Fruit fly (Drosophila melanogaster) whole organism, embryonic: ENCODE results near the gene Cpsf5.

Experiments used
- Adf1 ChIP-seq: fragments of 200-800 bp; sonication (Bioruptor generic); IDR thresholded peaks from 2 replicates; pipeline ENCODE4 v1.3.6; 2022; ENCODE audit warnings: missing biosample characterization, missing genetic modification characterization
- Atf6 ChIP-seq: fragments of 200-800 bp; sonication (Bioruptor generic); IDR thresholded peaks from 2 replicates; pipeline ENCODE4 v1.3.6; 2022; ENCODE audit warnings: missing biosample characterization, missing genetic modification characterization
- CG11456 ChIP-seq: fragments of 200-800 bp; sonication (Bioruptor generic); IDR thresholded peaks from 3 replicates; pipeline ENCODE4 v1.3.6; 2022; ENCODE audit warnings: missing biosample characterization, missing genetic modification characterization
- CG12219 ChIP-seq: fragments of 200-800 bp; sonication (Bioruptor generic); optimal IDR thresholded peaks from 3 replicates; lab custom pipeline; 2018; ENCODE audit warnings: missing biosample characterization, mild to moderate bottlenecking, missing genetic modification characterization
- CG14050 ChIP-seq: fragments of 200-800 bp; sonication (Bioruptor generic); IDR thresholded peaks from 3 replicates; pipeline ENCODE4 v1.3.6; 2022; ENCODE audit warnings: missing biosample characterization, missing genetic modification characterization
- CG15514 ChIP-seq: fragments of 200-800 bp; sonication (Bioruptor generic); optimal IDR thresholded peaks from 3 replicates; lab custom pipeline; 2017; ENCODE audit warnings: missing biosample characterization, missing genetic modification characterization, mild to moderate bottlenecking, moderate library complexity, missing genetic modification reagents
- CG16779 ChIP-seq: fragments of 200-800 bp; sonication (Bioruptor generic); IDR thresholded peaks from 2 replicates; pipeline ENCODE4 v1.3.6; 2022; ENCODE audit warnings: missing biosample characterization, missing genetic modification characterization
- CG30403 ChIP-seq: fragments of 200-800 bp; sonication (Bioruptor generic); optimal IDR thresholded peaks from 3 replicates; lab custom pipeline; 2016; ENCODE audit warnings: missing biosample characterization, missing genetic modification characterization
- CG33213 ChIP-seq: fragments of 200-800 bp; sonication (Bioruptor generic); optimal IDR thresholded peaks from 3 replicates; lab custom pipeline; 2016; ENCODE audit warnings: missing biosample characterization, missing genetic modification characterization
- CG3838 ChIP-seq: fragments of 200-800 bp; sonication (Bioruptor generic); optimal IDR thresholded peaks from 3 replicates; lab custom pipeline; 2016; ENCODE audit warnings: missing biosample characterization, missing genetic modification characterization
- CG3847 ChIP-seq: fragments of 200-800 bp; sonication (Bioruptor generic); IDR thresholded peaks from 2 replicates; pipeline ENCODE4 v1.3.6; 2022; ENCODE audit warnings: missing biosample characterization, missing genetic modification characterization
- CG4854 ChIP-seq: fragments of 200-800 bp; sonication (Bioruptor generic); optimal IDR thresholded peaks from 2 replicates; lab custom pipeline; 2016; ENCODE audit warnings: missing biosample characterization, missing genetic modification characterization, inconsistent platforms
- CG8359 ChIP-seq: fragments of 200-800 bp; sonication (Bioruptor generic); optimal IDR thresholded peaks from 2 replicates; lab custom pipeline; 2017; ENCODE audit warnings: missing biosample characterization, mild to moderate bottlenecking, missing genetic modification characterization, borderline replicate concordance
- CG9797 ChIP-seq: fragments of 200-800 bp; sonication (Bioruptor generic); optimal IDR thresholded peaks from 3 replicates; lab custom pipeline; 2018; ENCODE audit warnings: missing biosample characterization, mild to moderate bottlenecking, missing genetic modification characterization
- Dip3 ChIP-seq: fragments of 200-800 bp; sonication (Bioruptor generic); optimal IDR thresholded peaks from 3 replicates; lab custom pipeline; 2016; ENCODE audit warnings: missing biosample characterization, missing genetic modification characterization
- E2f2 ChIP-seq: fragments of 200-800 bp; sonication (Bioruptor generic); IDR thresholded peaks from 2 replicates; pipeline ENCODE4 v1.3.6; 2022; ENCODE audit warnings: missing biosample characterization, missing genetic modification characterization
- HmgZ ChIP-seq: fragments of 200-800 bp; sonication (Bioruptor generic); optimal IDR thresholded peaks from 2 replicates; lab custom pipeline; 2018; ENCODE audit warnings: missing biosample characterization, mild to moderate bottlenecking, missing genetic modification characterization
- Hr39 ChIP-seq: fragments of >200 bp; optimal IDR thresholded peaks from 2 replicates; lab custom pipeline; 2017
- Mrtf ChIP-seq: fragments of 200-800 bp; sonication (Bioruptor generic); IDR thresholded peaks from 3 replicates; pipeline ENCODE4 v1.3.6; 2022; ENCODE audit warnings: missing biosample characterization, missing genetic modification characterization
- Myb ChIP-seq: fragments of 200-800 bp; sonication (Bioruptor generic); optimal IDR thresholded peaks from 2 replicates; lab custom pipeline; 2016; ENCODE audit warnings: missing biosample characterization, missing genetic modification characterization
- Oli ChIP-seq: fragments of 200-800 bp; sonication (Bioruptor generic); optimal IDR thresholded peaks from 2 replicates; lab custom pipeline; 2018; ENCODE audit warnings: missing biosample characterization, mild to moderate bottlenecking, missing genetic modification characterization, moderate library complexity
- ash1 ChIP-seq: fragments of 200-800 bp; sonication (Bioruptor generic); optimal IDR thresholded peaks from 2 replicates; lab custom pipeline; 2018; ENCODE audit warnings: missing biosample characterization, mild to moderate bottlenecking, missing genetic modification characterization
- br ChIP-seq: fragments of >200 bp; optimal IDR thresholded peaks from 2 replicates; lab custom pipeline; 2017
- cato ChIP-seq: fragments of 200-800 bp; sonication (Bioruptor generic); optimal IDR thresholded peaks from 2 replicates; lab custom pipeline; 2016; ENCODE audit warnings: missing biosample characterization, missing genetic modification characterization, borderline replicate concordance
- crc ChIP-seq: fragments of 200-800 bp; sonication (Bioruptor generic); optimal IDR thresholded peaks from 2 replicates; lab custom pipeline; 2016; ENCODE audit warnings: missing biosample characterization, missing genetic modification characterization
- croc ChIP-seq: fragments of 200-800 bp; sonication (Bioruptor generic); conservative IDR thresholded peaks from 3 replicates; pipeline ENCODE4 v1.3.6; 2022; ENCODE audit warnings: missing biosample characterization, missing genetic modification characterization
- dati ChIP-seq: fragments of 200-800 bp; sonication (Bioruptor generic); IDR thresholded peaks from 2 replicates; pipeline ENCODE4 v1.3.6; 2022; ENCODE audit warnings: missing biosample characterization, missing genetic modification characterization
- ems ChIP-seq: fragments of 200-800 bp; sonication (Bioruptor generic); optimal IDR thresholded peaks from 3 replicates; lab custom pipeline; 2016; ENCODE audit warnings: missing biosample characterization, missing genetic modification characterization
- en ChIP-seq: fragments of 200-800 bp; sonication (Bioruptor generic); optimal IDR thresholded peaks from 2 replicates; lab custom pipeline; 2016; ENCODE audit warnings: missing biosample characterization, missing genetic modification characterization
- eve ChIP-seq, 2 experiments: fragments of >200 bp; optimal IDR thresholded peaks; 2 replicates each; lab custom pipeline; 2017; ENCODE audit warnings: missing biosample characterization in 2 of 2, missing genetic modification characterization in 2 of 2
- eyg ChIP-seq: fragments of 200-800 bp; sonication (Bioruptor generic); optimal IDR thresholded peaks from 3 replicates; lab custom pipeline; 2016; ENCODE audit warnings: missing biosample characterization, missing genetic modification characterization
- ftz-f1 ChIP-seq: fragments of 200-800 bp; sonication (Bioruptor generic); optimal IDR thresholded peaks from 2 replicates; lab custom pipeline; 2016; ENCODE audit warnings: missing biosample characterization, missing genetic modification characterization
- gcm2 ChIP-seq: fragments of 200-800 bp; sonication (Bioruptor generic); optimal IDR thresholded peaks from 2 replicates; lab custom pipeline; 2016; ENCODE audit warnings: missing biosample characterization, missing genetic modification characterization
- grn ChIP-seq: fragments of 200-800 bp; sonication (Bioruptor generic); optimal IDR thresholded peaks from 3 replicates; lab custom pipeline; 2017; ENCODE audit warnings: missing biosample characterization, missing genetic modification characterization
- hkb ChIP-seq, 2 experiments: fragments of 200-800 bp in 1 of 2; fragments of >200 bp in 1 of 2; sonication (Bioruptor generic) in 1 of 2; IDR thresholded peaks in 1 of 2; optimal IDR thresholded peaks in 1 of 2; 2 replicates each; pipeline versions ENCODE4 v1.3.6 to Lab custom; 2017 to 2022; ENCODE audit warnings: missing biosample characterization in 1 of 2, missing genetic modification characterization in 1 of 2
- kah ChIP-seq: fragments of 200-800 bp; sonication (Bioruptor generic); optimal IDR thresholded peaks from 2 replicates; lab custom pipeline; 2018; ENCODE audit warnings: missing biosample characterization, mild to moderate bottlenecking, missing genetic modification characterization
- nerfin-1 ChIP-seq: fragments of 200-800 bp; sonication (Bioruptor generic); optimal IDR thresholded peaks from 3 replicates; lab custom pipeline; 2019; ENCODE audit warnings: missing biosample characterization, mild to moderate bottlenecking, missing genetic modification characterization, moderate library complexity
- nmo ChIP-seq: fragments of 200-800 bp; sonication (Bioruptor generic); optimal IDR thresholded peaks from 2 replicates; lab custom pipeline; 2018; ENCODE audit warnings: missing biosample characterization, mild to moderate bottlenecking, missing genetic modification characterization, moderate library complexity
- otp ChIP-seq: fragments of 200-800 bp; sonication (Bioruptor generic); IDR thresholded peaks from 3 replicates; pipeline ENCODE4, ENCODE4 v1.3.6; 2022; ENCODE audit warnings: missing biosample characterization, missing genetic modification characterization
- pb ChIP-seq: fragments of 200-800 bp; sonication (Bioruptor generic); optimal IDR thresholded peaks from 3 replicates; lab custom pipeline; 2016; ENCODE audit warnings: missing biosample characterization, missing genetic modification characterization
- pnt ChIP-seq: fragments of 200-800 bp; sonication (Bioruptor generic); optimal IDR thresholded peaks from 3 replicates; lab custom pipeline; 2016; ENCODE audit warnings: missing biosample characterization, missing genetic modification characterization
- repo ChIP-seq: fragments of 200-800 bp; sonication (Bioruptor generic); optimal IDR thresholded peaks from 2 replicates; lab custom pipeline; 2016; ENCODE audit warnings: missing biosample characterization, missing genetic modification characterization
- rib ChIP-seq: fragments of 200-800 bp; sonication (Bioruptor generic); IDR thresholded peaks from 2 replicates; pipeline ENCODE4 v1.3.6; 2022; ENCODE audit warnings: missing biosample characterization, missing genetic modification characterization
- run ChIP-seq: fragments of 200-800 bp; sonication (Bioruptor generic); optimal IDR thresholded peaks from 3 replicates; lab custom pipeline; 2018; ENCODE audit warnings: missing biosample characterization, mild to moderate bottlenecking, missing genetic modification characterization
- sens-2 ChIP-seq: fragments of 200-800 bp; sonication (Bioruptor generic); IDR thresholded peaks from 2 replicates; pipeline ENCODE4 v1.3.6; 2022; ENCODE audit warnings: missing biosample characterization, missing genetic modification characterization
- sr ChIP-seq: fragments of 200-800 bp; sonication (Bioruptor generic); IDR thresholded peaks from 3 replicates; pipeline ENCODE4 v1.3.6; 2022; ENCODE audit warnings: missing biosample characterization, missing genetic modification characterization
- sug ChIP-seq: fragments of 200-800 bp; optimal IDR thresholded peaks from 2 replicates; lab custom pipeline; 2019; ENCODE audit warnings: missing biosample characterization, mild to moderate bottlenecking, missing genetic modification characterization, moderate library complexity
- tin ChIP-seq: fragments of 200-800 bp; sonication (Bioruptor generic); optimal IDR thresholded peaks from 3 replicates; lab custom pipeline; 2016; ENCODE audit warnings: missing biosample characterization, missing genetic modification characterization
- tna ChIP-seq: fragments of 200-800 bp; sonication (Bioruptor generic); IDR thresholded peaks from 2 replicates; pipeline ENCODE4 v1.3.6; 2022; ENCODE audit warnings: missing biosample characterization, missing genetic modification characterization; ENCODE audit not compliant: partially characterized antibody
- toy ChIP-seq: fragments of 200-800 bp; sonication (Bioruptor generic); IDR thresholded peaks from 2 replicates; pipeline ENCODE4 v1.3.6; 2022; ENCODE audit warnings: missing biosample characterization, missing genetic modification characterization

The Cpsf5 gene

dm6 chr3L:9432810-9433587 lies 22.2 kb downstream of the Cpsf5 start (continued):
- TF ChIP-seq repo (GFP tag; lab: Kevin White, UChicago) (no peak), Hr39 (lab: Kevin White, UChicago) (peak; percentile 65), Dip3 (no peak), kah (GFP tag; lab: Kevin White, UChicago) (peak; percentile 64), CG11456 (peak; percentile 47; the same call in 1 of the 3 replicates), crc (GFP tag; lab: Kevin White, UChicago) (no peak), tna (GFP tag; lab: Robert Waterston, UW) (no peak), E2f2 (GFP tag; lab: Robert Waterston, UW) (no peak), sr (peak; percentile 98), HmgZ (tag; lab: Kevin White, UChicago) (no peak), Adf1 (peak; percentile 12; the same call in 1 of the 2 replicates), nerfin-1 (tag; lab: Kevin White, UChicago) (no peak)

DNA sequence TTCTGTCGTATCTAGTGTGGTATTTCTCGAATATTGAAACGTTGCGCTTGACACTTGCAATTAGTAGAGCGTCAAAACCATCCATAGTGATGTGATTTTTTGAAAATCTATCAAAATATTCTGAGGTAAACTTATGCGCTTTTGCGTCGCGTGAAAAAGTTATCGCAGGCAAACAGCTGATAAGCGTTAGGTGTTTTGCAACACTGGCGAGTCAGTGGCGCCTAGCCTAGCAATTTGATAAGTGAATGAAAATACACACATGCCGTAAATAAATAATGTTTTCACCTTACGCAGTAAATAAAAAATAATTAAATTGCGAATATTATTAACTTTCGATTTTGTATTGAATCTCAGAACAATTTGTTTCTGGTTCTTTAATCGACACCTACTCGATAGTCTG lies 24.5 kb downstream of the Cpsf5 start, which contains the start of gene CG42526:
Gene CG42526, minus strand, starts transcription at position 85 of the 400 bp plus-strand sequence.
- TF ChIP-seq CG16779 (GFP tag; lab: Robert Waterston, UW): no peak
- no peak for TF ChIP-seq ash1 (GFP tag; lab: Kevin White, UChicago)
- TF ChIP-seq pb (GFP tag; lab: Kevin White, UChicago): peak; percentile 5
- peak; percentile 26 for TF ChIP-seq ems (GFP tag; lab: Kevin White, UChicago)
- TF ChIP-seq CG33213 (GFP tag; lab: Kevin White, UChicago): peak; percentile 12
- no peak for TF ChIP-seq Mrtf (GFP tag; lab: Robert Waterston, UW)
- peak; percentile 82 for TF ChIP-seq CG15514 (GFP tag; lab: Kevin White, UChicago)
- peak; percentile 7 for TF ChIP-seq tin
- peak; percentile 18 for TF ChIP-seq CG9797 (GFP tag; lab: Kevin White, UChicago)
- peak; percentile 14; the same call in 1 of the 2 replicates for TF ChIP-seq CG3847 (GFP tag; lab: Robert Waterston, UW)
- TF ChIP-seq nmo: peak; percentile 34
- no peak for TF ChIP-seq hkb (optimal IDR thresholded peaks at IDR 0.05; lab: Kevin White, UChicago)
- peak; percentile 28; the same call in 1 of the 2 replicates for TF ChIP-seq hkb (GFP tag; IDR thresholded peaks at IDR 0.05; lab: Robert Waterston, UW)
- no peak for TF ChIP-seq eve (GFP tag; optimal IDR thresholded peaks at IDR 0.05; lab: Kevin White, UChicago)
- no peak for TF ChIP-seq rib (GFP tag; lab: Robert Waterston, UW)
- TF ChIP-seq CG3838: no peak
- peak; percentile 11 for TF ChIP-seq eyg (GFP tag; lab: Kevin White, UChicago)
- TF ChIP-seq CG12219: no peak
- TF ChIP-seq run: no peak
- TF ChIP-seq sens-2: 0 out of 2 replicates have a peak, but pooled peaks have one; percentile 38
- TF ChIP-seq Myb: peak; percentile 43
- TF ChIP-seq pnt (GFP tag; lab: Kevin White, UChicago): no peak
- TF ChIP-seq toy (GFP tag; lab: Robert Waterston, UW): no peak
- peak; percentile 63; the same call in 1 of the 2 replicates for TF ChIP-seq Atf6 (GFP tag; lab: Robert Waterston, UW)
- no peak for TF ChIP-seq en (GFP tag; lab: Kevin White, UChicago)
- no peak for TF ChIP-seq ftz-f1 (GFP tag; lab: Kevin White, UChicago)
- TF ChIP-seq CG14050 (GFP tag; lab: Robert Waterston, UW): no peak
- TF ChIP-seq sug (tag; lab: Kevin White, UChicago): no peak
- TF ChIP-seq grn: no peak
- TF ChIP-seq br: no peak
- TF ChIP-seq gcm2 (GFP tag; lab: Kevin White, UChicago): no peak
- TF ChIP-seq Oli (tag; lab: Kevin White, UChicago): no peak
- no peak for TF ChIP-seq croc
- no peak for TF ChIP-seq CG8359 (GFP tag; lab: Kevin White, UChicago)
- peak; percentile 66 for TF ChIP-seq CG30403 (GFP tag; lab: Kevin White, UChicago)
- TF ChIP-seq otp (GFP tag; lab: Robert Waterston, UW): no peak
- no peak for TF ChIP-seq cato (GFP tag; lab: Kevin White, UChicago)
- peak; percentile 34 for TF ChIP-seq CG4854 (GFP tag; lab: Kevin White, UChicago)
- TF ChIP-seq dati (GFP tag; lab: Robert Waterston, UW): no peak
